Worm (Caenorhabditis elegans): ENCODE results near the gene srtx-1.

- no peak for TF ChIP-seq grh-1 (GFP tag; IDR thresholded peaks at IDR 0.05)
- TF ChIP-seq skn-1 (tag; optimal IDR thresholded peaks at IDR 0.05), result no peak
- no peak for TF ChIP-seq ceh-63 (GFP tag; optimal IDR thresholded peaks at IDR 0.05)
- no peak for TF ChIP-seq blmp-1 (tag; optimal IDR thresholded peaks at IDR 0.05)
- TF ChIP-seq aly-2 (tag; optimal IDR thresholded peaks at IDR 0.05), result no peak
- TF ChIP-seq nhr-90 (tag; optimal IDR thresholded peaks at IDR 0.05; ENCODE audit: poor library complexity), result no peak
- TF ChIP-seq nhr-28 (tag; optimal IDR thresholded peaks at IDR 0.05), result no peak
- TF ChIP-seq pqm-1 (tag; optimal IDR thresholded peaks at IDR 0.05), result no peak
- TF ChIP-seq mab-9 (GFP tag; IDR thresholded peaks at IDR 0.05), result no peak
- no peak for TF ChIP-seq ztf-4 (tag; optimal IDR thresholded peaks at IDR 0.05)
- no peak for TF ChIP-seq fos-1 (tag; optimal IDR thresholded peaks at IDR 0.05)
- TF ChIP-seq egl-27 (tag; optimal IDR thresholded peaks at IDR 0.05), result no peak
- no peak for TF ChIP-seq fkh-10 (GFP tag; optimal IDR thresholded peaks at IDR 0.05)
- no peak for TF ChIP-seq pag-3 (tag; optimal IDR thresholded peaks at IDR 0.05; ENCODE audit: borderline replicate concordance, insufficient read depth)
These were observed at the start of gene srtx-1 for ce11 chrIV:7420913-7421312.

Measured in whole organism, L1 larva.